Fruit fly (Drosophila melanogaster) whole organism, wandering third instar larva: ENCODE results near the gene CG7430.

Experiments
- CG9705 ChIP-seq: fragments of 200-800 bp; sonication (Bioruptor generic); optimal IDR thresholded peaks from 2 replicates; lab custom pipeline; 2018; ENCODE audit warnings: missing biosample characterization, mild to moderate bottlenecking, missing genetic modification characterization
- GATAd ChIP-seq: sonication (Bioruptor generic); optimal IDR thresholded peaks from 2 replicates; lab custom pipeline; 2016; ENCODE audit warnings: missing biosample characterization, missing genetic modification characterization
- OdsH ChIP-seq: fragments of 200-800 bp; sonication (Bioruptor generic); optimal IDR thresholded peaks from 2 replicates; lab custom pipeline; 2016; ENCODE audit warnings: missing biosample characterization, mild to moderate bottlenecking, missing genetic modification characterization
- foxo ChIP-seq, 2 experiments: fragments of 200-800 bp; sonication (Bioruptor generic); optimal IDR thresholded peaks; 2 replicates in 1 of 2; 3 replicates in 1 of 2; lab custom pipeline; 2016 to 2017; ENCODE audit warnings: missing biosample characterization in 2 of 2, missing genetic modification characterization in 2 of 2
- h ChIP-seq: fragments of 200-800 bp; sonication (Bioruptor generic); optimal IDR thresholded peaks from 3 replicates; lab custom pipeline; 2016; ENCODE audit warnings: missing biosample characterization, mild to moderate bottlenecking, missing genetic modification characterization
- pan ChIP-seq: fragments of >200 bp; optimal IDR thresholded peaks from 2 replicates; lab custom pipeline; 2017
- psq ChIP-seq: fragments of 200-800 bp; sonication (Bioruptor generic); optimal IDR thresholded peaks from 3 replicates; lab custom pipeline; 2017; ENCODE audit warnings: missing biosample characterization, mild to moderate bottlenecking, missing genetic modification characterization, moderate library complexity
- rgr ChIP-seq: fragments of 200-800 bp; sonication (Bioruptor generic); optimal IDR thresholded peaks from 3 replicates; lab custom pipeline; 2016; ENCODE audit warnings: missing biosample characterization, mild to moderate bottlenecking, missing genetic modification characterization
- sage ChIP-seq: fragments of 200-800 bp; sonication (Bioruptor generic); optimal IDR thresholded peaks from 2 replicates; lab custom pipeline; 2016; ENCODE audit warnings: missing biosample characterization, mild to moderate bottlenecking, missing genetic modification characterization
- tai ChIP-seq: sonication (Bioruptor generic); optimal IDR thresholded peaks from 2 replicates; lab custom pipeline; 2016; ENCODE audit warnings: missing biosample characterization, missing genetic modification characterization

- TF ChIP-seq h (GFP tag; lab: Kevin White, UChicago) (no peak), GATAd (no peak), foxo (GFP tag; optimal IDR thresholded peaks at IDR 0.05; lab: Kevin White, UChicago) (no peak), pan (lab: Kevin White, UChicago) (no peak), rgr (GFP tag; lab: Kevin White, UChicago) (no peak), CG9705 (no peak), sage (GFP tag; lab: Kevin White, UChicago) (no peak), tai (GFP tag; lab: Kevin White, UChicago) (no peak), OdsH (GFP tag; lab: Kevin White, UChicago) (no peak), psq (no peak)
Observed at dm6 chr3L:17820093-17820492, 26.6 kb upstream of the CG7430 start, which contains the start of gene Ir75b.
